Fruit fly (Drosophila melanogaster) S2 (cell line): Measurements from ENCODE around the gene lbl.

Experiments used
- CG8478 ChIP-seq: fragments of >200 bp; optimal IDR thresholded peaks from 2 replicates; lab custom pipeline; 2018
- CTCF ChIP-seq, 2 experiments: fragments of >200 bp; optimal IDR thresholded peaks; 2 replicates each; lab custom pipeline; 2018

DNA sequence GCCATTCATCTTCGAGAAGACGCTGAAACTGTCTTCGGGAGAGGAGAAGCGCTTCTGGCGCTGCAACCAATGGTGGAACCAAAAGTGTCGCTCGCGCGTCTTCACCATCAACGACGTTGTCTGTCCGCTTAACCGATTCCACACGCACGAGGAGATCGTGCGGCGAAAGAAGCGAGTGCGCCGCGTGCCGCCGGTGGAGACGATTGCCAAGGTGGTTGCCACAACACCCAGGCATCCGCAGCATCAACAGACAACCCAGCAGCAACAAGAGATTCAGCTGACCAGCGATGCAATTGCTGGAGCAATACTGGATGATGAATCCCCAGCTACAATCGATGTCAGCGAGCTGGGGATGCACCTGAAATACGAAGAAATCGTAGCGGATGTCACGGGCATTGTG lies 65.5 kb downstream of the lbl start:
- TF ChIP-seq CG8478 (no peak), CTCF (optimal IDR thresholded peaks at IDR 0.05; lab: Kevin White, UChicago) (no peak)
